Worm (Caenorhabditis elegans): ENCODE measurements around the gene slc-17.2.

- TF ChIP-seq aha-1 (tag; optimal IDR thresholded peaks at IDR 0.05): no peak
- no peak for TF ChIP-seq zag-1 (tag; optimal IDR thresholded peaks at IDR 0.05)
These were observed 11.1 kb upstream of the slc-17.2 start, which contains the start of gene nlp-48 for ce11 chrIII:9401036-9401435.
